Fruit fly (Drosophila melanogaster) whole organism, pupa: ENCODE results near the gene CG31559.

ENCODE experiments used
- CG32121 ChIP-seq: fragments of 200-800 bp; sonication (Bioruptor generic); IDR thresholded peaks from 2 replicates; pipeline ENCODE4 v1.3.6; 2022; ENCODE audit warnings: missing biosample characterization, missing genetic modification characterization
- Pif1A ChIP-seq: fragments of 200-800 bp; sonication (Bioruptor generic); optimal IDR thresholded peaks from 3 replicates; lab custom pipeline; 2016; ENCODE audit warnings: missing biosample characterization, missing genetic modification characterization
- Snoo ChIP-seq: fragments of 200-800 bp; sonication (Bioruptor generic); optimal IDR thresholded peaks from 3 replicates; lab custom pipeline; 2017; ENCODE audit warnings: missing biosample characterization, mild to moderate bottlenecking, missing genetic modification characterization, inconsistent platforms

dm6 chr3R:6122292-6122691 lies 34.7 kb downstream of the CG31559 start, which contains the start of gene Vha14-2:
- TF ChIP-seq CG32121 (GFP tag; lab: Robert Waterston, UW) (no peak), Pif1A (no peak), Snoo (no peak)
